Fruit fly (Drosophila melanogaster) S2 (cell line): Measurements from ENCODE around the gene His4r.

Experiments
- CG8478 ChIP-seq: fragments of >200 bp; optimal IDR thresholded peaks from 2 replicates; lab custom pipeline; 2018
- CTCF ChIP-seq, 2 experiments: fragments of >200 bp; optimal IDR thresholded peaks; 2 replicates each; lab custom pipeline; 2018

DNA sequence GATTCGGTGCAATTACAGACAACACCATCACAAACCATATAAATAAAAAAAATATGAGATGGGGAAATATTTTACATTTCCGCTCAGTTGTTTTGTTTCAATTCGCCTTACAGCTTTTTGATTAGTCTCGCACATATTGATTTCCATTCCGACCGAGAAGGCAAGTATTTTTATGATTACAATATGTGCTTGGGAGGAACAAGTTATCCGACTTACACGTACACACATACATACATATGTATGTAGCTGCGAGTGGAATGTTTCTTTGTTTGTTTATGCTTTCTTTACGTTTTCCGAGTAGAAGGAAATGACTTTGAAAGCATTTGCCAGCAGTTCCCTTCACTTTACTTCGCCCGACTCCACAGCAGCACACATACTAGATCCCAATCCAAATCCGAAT lies 24.8 kb downstream of the His4r start:
- TF ChIP-seq CG8478 (lab: Kevin White, UChicago) (no peak), CTCF (optimal IDR thresholded peaks at IDR 0.05; lab: Kevin White, UChicago) (no peak)
